Worm (Caenorhabditis elegans): ENCODE data around the gene K01D12.10.
"Not testable (repeated sequence)": the region's sequence is repeated elsewhere in the genome, so short reads cannot be mapped to it uniquely, and the experiment has no call there.

DNA sequence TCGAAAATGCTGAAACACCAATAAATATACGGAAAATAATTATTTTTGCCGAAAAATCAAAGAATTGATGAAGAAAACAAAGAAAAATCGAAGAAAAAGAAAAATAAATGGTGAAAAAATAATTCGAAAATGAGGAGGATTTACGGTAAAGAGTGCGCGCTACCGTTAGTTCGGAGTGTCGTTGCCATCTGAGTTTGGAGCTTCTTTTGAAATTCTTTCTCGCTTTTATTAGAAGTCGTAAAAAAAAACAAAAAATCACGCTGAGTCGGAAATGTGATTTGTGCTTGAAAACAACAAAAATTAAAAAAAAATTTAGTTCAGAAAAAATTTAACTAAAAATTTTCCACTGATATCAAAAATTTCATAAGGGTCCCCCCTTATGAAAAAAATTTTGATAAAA lies 31.8 kb upstream of the K01D12.10 start, which contains the start of gene F23H12.10:
- TF ChIP-seq ceh-9 (tag; optimal IDR thresholded peaks at IDR 0.05); ceh-31 (tag; optimal IDR thresholded peaks at IDR 0.05); unc-3 (GFP tag; conservative IDR thresholded peaks at IDR 0.05); unc-3 (tag; optimal IDR thresholded peaks at IDR 0.05); ama-1 (optimal IDR thresholded peaks at IDR 0.05); unc-42 (tag; optimal IDR thresholded peaks at IDR 0.05); dmd-4 (tag; optimal IDR thresholded peaks at IDR 0.05; ENCODE audit: borderline replicate concordance); ceh-24 (tag; optimal IDR thresholded peaks at IDR 0.05); ceh-34 (tag; optimal IDR thresholded peaks at IDR 0.05); fkh-10 (GFP tag; optimal IDR thresholded peaks at IDR 0.05); eyg-1 (tag; optimal IDR thresholded peaks at IDR 0.05); F13H6.1 (tag; optimal IDR thresholded peaks at IDR 0.05); lim-6 (tag; optimal IDR thresholded peaks at IDR 0.05): not testable (repeated sequence)
